Worm (Caenorhabditis elegans) whole organism, late embryonic: ENCODE data around the gene C16D9.1.

Experiments
- Y22D7AL.16 ChIP-seq: sonication (generic microtip); optimal IDR thresholded peaks from 2 replicates; lab custom pipeline; 2016; ENCODE audit warnings: missing genetic modification characterization, missing compliant biosample characterization
- fkh-10 ChIP-seq: fragments of 150-350 bp; optimal IDR thresholded peaks from 2 replicates; lab custom pipeline; 2014; ENCODE audit warnings: missing biosample characterization, missing genetic modification reagents, missing genetic modification characterization
- hlh-8 ChIP-seq: sonication (generic microtip); optimal IDR thresholded peaks from 2 replicates; lab custom pipeline; 2016; ENCODE audit warnings: missing genotype, missing genetic modification characterization, missing compliant biosample characterization

- TF ChIP-seq fkh-10 (GFP tag; lab: Kevin White, UChicago), result no peak
- TF ChIP-seq Y22D7AL.16 (tag; lab: Kevin White, UChicago), result no peak
- no peak for TF ChIP-seq hlh-8 (tag; lab: Kevin White, UChicago)
Observed at ce11 chrV:8278830-8279229, 19.7 kb downstream of the C16D9.1 start, which contains the start of gene str-136.
